Fruit fly (Drosophila melanogaster) whole organism, embryonic: Measurements from ENCODE around the gene ocn.

Source experiments
- Bgb ChIP-seq: fragments of 200-800 bp; sonication (Bioruptor generic); IDR thresholded peaks from 2 replicates; pipeline ENCODE4 v1.3.6; 2022; ENCODE audit warnings: missing biosample characterization, missing genetic modification characterization; ENCODE audit not compliant: partially characterized antibody
- CG10274 ChIP-seq: fragments of 200-800 bp; sonication (Bioruptor generic); optimal IDR thresholded peaks from 3 replicates; lab custom pipeline; 2017; ENCODE audit warnings: missing biosample characterization, mild to moderate bottlenecking, missing genetic modification characterization
- CG11085 ChIP-seq: fragments of 200-800 bp; sonication (Bioruptor generic); IDR thresholded peaks from 2 replicates; pipeline ENCODE4 v1.3.6; 2022; ENCODE audit warnings: missing biosample characterization, missing genetic modification characterization
- CG12155 ChIP-seq: fragments of 200-800 bp; sonication (Bioruptor generic); optimal IDR thresholded peaks from 3 replicates; lab custom pipeline; 2016; ENCODE audit warnings: missing biosample characterization, missing genetic modification characterization
- CG14667 ChIP-seq: fragments of 200-800 bp; sonication (Bioruptor generic); IDR thresholded peaks from 2 replicates; pipeline ENCODE4 v1.3.6; 2022; ENCODE audit warnings: missing biosample characterization, missing genetic modification characterization
- CG15011 ChIP-seq: fragments of 200-800 bp; sonication (Bioruptor generic); optimal IDR thresholded peaks from 3 replicates; lab custom pipeline; 2018; ENCODE audit warnings: missing biosample characterization, mild to moderate bottlenecking, missing genetic modification characterization
- CG15073 ChIP-seq: fragments of 200-800 bp; sonication (Bioruptor generic); optimal IDR thresholded peaks from 2 replicates; lab custom pipeline; 2016; ENCODE audit warnings: missing biosample characterization, missing genetic modification characterization
- CG1529 ChIP-seq: fragments of 200-800 bp; sonication (Bioruptor generic); optimal IDR thresholded peaks from 3 replicates; lab custom pipeline; 2018; ENCODE audit warnings: missing biosample characterization, missing genetic modification characterization
- CG16813 ChIP-seq: fragments of 200-800 bp; sonication (Bioruptor generic); IDR thresholded peaks from 3 replicates; pipeline ENCODE4 v1.3.6; 2022; ENCODE audit warnings: missing biosample characterization, missing genetic modification characterization; ENCODE audit not compliant: partially characterized antibody
- CG16815 ChIP-seq: fragments of 200-800 bp; sonication (Bioruptor generic); optimal IDR thresholded peaks from 3 replicates; lab custom pipeline; 2017; ENCODE audit warnings: missing biosample characterization, mild to moderate bottlenecking, missing genetic modification characterization
- CG17612 ChIP-seq: fragments of 200-800 bp; sonication (Bioruptor generic); IDR thresholded peaks from 2 replicates; pipeline ENCODE4 v1.3.6; 2022; ENCODE audit warnings: missing biosample characterization, missing genetic modification characterization
- CG18599 ChIP-seq: fragments of 200-800 bp; sonication (Bioruptor generic); optimal IDR thresholded peaks from 3 replicates; lab custom pipeline; 2017; ENCODE audit warnings: missing biosample characterization, missing genetic modification characterization, mild to moderate bottlenecking, moderate library complexity, missing genetic modification reagents
- CG2875 ChIP-seq: fragments of 200-800 bp; sonication (Bioruptor generic); optimal IDR thresholded peaks from 2 replicates; lab custom pipeline; 2017; ENCODE audit warnings: missing biosample characterization, mild to moderate bottlenecking, missing genetic modification characterization, missing genetic modification reagents
- CG31365 ChIP-seq: fragments of 200-800 bp; sonication (Bioruptor generic); optimal IDR thresholded peaks from 2 replicates; lab custom pipeline; 2018; ENCODE audit warnings: missing biosample characterization, mild to moderate bottlenecking, missing genetic modification characterization
- CG32532 ChIP-seq: fragments of 200-800 bp; sonication (Bioruptor generic); IDR thresholded peaks from 2 replicates; pipeline ENCODE4 v1.3.6; 2022; ENCODE audit warnings: missing biosample characterization, missing genetic modification characterization
- CG3407 ChIP-seq: fragments of 200-800 bp; sonication (Bioruptor generic); optimal IDR thresholded peaks from 2 replicates; lab custom pipeline; 2018; ENCODE audit warnings: missing biosample characterization, mild to moderate bottlenecking, missing genetic modification characterization
- CG6254 ChIP-seq: fragments of 200-800 bp; sonication (Bioruptor generic); optimal IDR thresholded peaks from 3 replicates; lab custom pipeline; 2017; ENCODE audit warnings: mild to moderate bottlenecking, missing biosample characterization, missing genetic modification reagents, missing genetic modification characterization
- CG7372 ChIP-seq: fragments of 200-800 bp; sonication (Bioruptor generic); IDR thresholded peaks from 2 replicates; pipeline ENCODE4 v1.3.6; 2022; ENCODE audit warnings: missing biosample characterization, missing genetic modification characterization
- CG7928 ChIP-seq: fragments of 200-800 bp; sonication (Bioruptor generic); optimal IDR thresholded peaks from 2 replicates; lab custom pipeline; 2017; ENCODE audit warnings: missing biosample characterization, mild to moderate bottlenecking, missing genetic modification characterization
- CG8290 ChIP-seq, 3 experiments: fragments of 200-800 bp; sonication (Bioruptor generic); optimal IDR thresholded peaks; 2 replicates each; lab custom pipeline; 2016 to 2019; ENCODE audit warnings: missing biosample characterization in 3 of 3, missing genetic modification characterization in 3 of 3, mild to moderate bottlenecking in 2 of 3, moderate library complexity in 1 of 3
- CoRest ChIP-seq: fragments of 200-800 bp; sonication (Bioruptor generic); optimal IDR thresholded peaks from 3 replicates; lab custom pipeline; 2018; ENCODE audit warnings: missing biosample characterization, mild to moderate bottlenecking, missing genetic modification characterization, moderate library complexity
- Dad ChIP-seq: fragments of 200-800 bp; sonication (Bioruptor generic); optimal IDR thresholded peaks from 3 replicates; lab custom pipeline; 2016; ENCODE audit warnings: missing biosample characterization, missing genetic modification characterization
- Dip3 ChIP-seq: fragments of 200-800 bp; sonication (Bioruptor generic); optimal IDR thresholded peaks from 3 replicates; lab custom pipeline; 2016; ENCODE audit warnings: missing biosample characterization, missing genetic modification characterization
- Ets65A ChIP-seq: fragments of 200-800 bp; sonication (Bioruptor generic); peaks from one replicate; lab custom pipeline; 2016; ENCODE audit warnings: missing biosample characterization, missing genetic modification characterization
- H2.0 ChIP-seq: fragments of 200-800 bp; sonication (Bioruptor generic); IDR thresholded peaks from 2 replicates; pipeline ENCODE4 v1.3.6; 2022; ENCODE audit warnings: missing biosample characterization, missing genetic modification characterization
- Hmr ChIP-seq: fragments of 200-800 bp; sonication (Bioruptor generic); optimal IDR thresholded peaks from 3 replicates; lab custom pipeline; 2017; ENCODE audit warnings: mild to moderate bottlenecking, missing biosample characterization, missing genetic modification reagents, missing genetic modification characterization
- Hr39 ChIP-seq: fragments of >200 bp; optimal IDR thresholded peaks from 2 replicates; lab custom pipeline; 2017
- Jarid2 ChIP-seq: fragments of 200-800 bp; sonication (Bioruptor generic); optimal IDR thresholded peaks from 3 replicates; lab custom pipeline; 2017; ENCODE audit warnings: mild to moderate bottlenecking, missing biosample characterization, missing genetic modification reagents, missing genetic modification characterization
- MTF-1 ChIP-seq: fragments of 200-800 bp; sonication (Bioruptor generic); optimal IDR thresholded peaks from 2 replicates; lab custom pipeline; 2018; ENCODE audit warnings: missing biosample characterization, mild to moderate bottlenecking, missing genetic modification characterization, borderline replicate concordance
- Pdp1 ChIP-seq, 2 experiments: fragments of 200-800 bp; sonication (Bioruptor generic); optimal IDR thresholded peaks; 3 replicates each; lab custom pipeline; 2016; ENCODE audit warnings: missing biosample characterization in 2 of 2, missing genetic modification characterization in 2 of 2, mild to moderate bottlenecking in 1 of 2, moderate library complexity in 1 of 2
- Sox100B ChIP-seq: fragments of 200-800 bp; sonication (Bioruptor generic); optimal IDR thresholded peaks from 3 replicates; lab custom pipeline; 2018; ENCODE audit warnings: missing biosample characterization, mild to moderate bottlenecking, missing genetic modification characterization
- TFAM ChIP-seq: fragments of 200-800 bp; sonication (Bioruptor generic); optimal IDR thresholded peaks from 2 replicates; lab custom pipeline; 2017; ENCODE audit warnings: missing biosample characterization, missing genetic modification characterization, inconsistent platforms
- Xbp1 ChIP-seq: fragments of 200-800 bp; sonication (Bioruptor generic); optimal IDR thresholded peaks from 3 replicates; lab custom pipeline; 2016; ENCODE audit warnings: missing biosample characterization, mild to moderate bottlenecking, missing genetic modification characterization
- al ChIP-seq: fragments of 200-800 bp; sonication (Bioruptor generic); IDR thresholded peaks from 2 replicates; pipeline ENCODE4 v1.3.6; 2022; ENCODE audit warnings: missing biosample characterization, missing genetic modification characterization
- bbx ChIP-seq: fragments of 200-800 bp; sonication (Bioruptor generic); IDR thresholded peaks from 2 replicates; pipeline ENCODE4 v1.3.6; 2022; ENCODE audit warnings: missing biosample characterization, missing genetic modification characterization; ENCODE audit not compliant: partially characterized antibody
- corto ChIP-seq: fragments of 200-800 bp; sonication (Bioruptor generic); optimal IDR thresholded peaks from 2 replicates; lab custom pipeline; 2016; ENCODE audit warnings: missing biosample characterization, mild to moderate bottlenecking, missing genetic modification characterization, moderate library complexity
- dmrt99B ChIP-seq: fragments of 200-800 bp; sonication (Bioruptor generic); optimal IDR thresholded peaks from 2 replicates; lab custom pipeline; 2018; ENCODE audit warnings: missing biosample characterization, mild to moderate bottlenecking, missing genetic modification characterization, moderate library complexity
- fd64A ChIP-seq: fragments of 200-800 bp; sonication (Bioruptor generic); optimal IDR thresholded peaks from 3 replicates; lab custom pipeline; 2018; ENCODE audit warnings: missing biosample characterization, mild to moderate bottlenecking, missing genetic modification characterization
- hkb ChIP-seq, 2 experiments: fragments of 200-800 bp in 1 of 2; fragments of >200 bp in 1 of 2; sonication (Bioruptor generic) in 1 of 2; IDR thresholded peaks in 1 of 2; optimal IDR thresholded peaks in 1 of 2; 2 replicates each; pipeline versions ENCODE4 v1.3.6 to Lab custom; 2017 to 2022; ENCODE audit warnings: missing biosample characterization in 1 of 2, missing genetic modification characterization in 1 of 2
- insv ChIP-seq, 2 experiments: fragments of 200-800 bp; sonication (Bioruptor generic); optimal IDR thresholded peaks; 3 replicates each; lab custom pipeline; 2016 to 2018; ENCODE audit warnings: missing biosample characterization in 2 of 2, missing genetic modification characterization in 2 of 2
- ken ChIP-seq: fragments of 200-800 bp; sonication (Bioruptor generic); IDR thresholded peaks from 3 replicates; pipeline ENCODE4 v1.3.6; 2022; ENCODE audit warnings: missing biosample characterization, missing genetic modification characterization
- slp2 ChIP-seq: fragments of 200-800 bp; sonication (Bioruptor generic); optimal IDR thresholded peaks from 2 replicates; lab custom pipeline; 2016; ENCODE audit warnings: missing biosample characterization, missing genetic modification characterization
- tio ChIP-seq: fragments of 200-800 bp; sonication (Bioruptor generic); optimal IDR thresholded peaks from 2 replicates; lab custom pipeline; 2017; ENCODE audit warnings: missing biosample characterization, missing genetic modification characterization, inconsistent platforms
- tna ChIP-seq: fragments of 200-800 bp; sonication (Bioruptor generic); IDR thresholded peaks from 2 replicates; pipeline ENCODE4 v1.3.6; 2022; ENCODE audit warnings: missing biosample characterization, missing genetic modification characterization; ENCODE audit not compliant: partially characterized antibody
- unc-4 ChIP-seq: fragments of 200-800 bp; sonication (Bioruptor generic); IDR thresholded peaks from 2 replicates; pipeline ENCODE4 v1.3.6; 2022; ENCODE audit warnings: missing biosample characterization, missing genetic modification characterization; ENCODE audit not compliant: partially characterized antibody
- yki ChIP-seq: fragments of >200 bp; optimal IDR thresholded peaks from 3 replicates; lab custom pipeline; 2018
- zen ChIP-seq: fragments of 200-800 bp; sonication (Bioruptor generic); optimal IDR thresholded peaks from 3 replicates; lab custom pipeline; 2018; ENCODE audit warnings: missing biosample characterization, mild to moderate bottlenecking, missing genetic modification characterization, moderate library complexity
- zf30C ChIP-seq: fragments of 200-800 bp; sonication (Bioruptor generic); optimal IDR thresholded peaks from 3 replicates; lab custom pipeline; 2018; ENCODE audit warnings: missing biosample characterization, mild to moderate bottlenecking, missing genetic modification characterization

Gene ocn

dm6 chr3R:30043139-30043744 is 5.7 kb upstream of the ocn start, which contains the start of gene Sry-delta (continued):
- TF ChIP-seq CG7372 (GFP tag; lab: Robert Waterston, UW) (peak; percentile 44; the same call in 1 of the 2 replicates), CG3407 (GFP tag; lab: Kevin White, UChicago) (no peak), zf30C (GFP tag; lab: Kevin White, UChicago) (no peak), hkb (optimal IDR thresholded peaks at IDR 0.05; lab: Kevin White, UChicago) (no peak), hkb (GFP tag; IDR thresholded peaks at IDR 0.05; lab: Robert Waterston, UW) (peak; percentile 75), Ets65A (GFP tag; lab: Kevin White, UChicago) (peak; percentile 99), CoRest (tag; lab: Kevin White, UChicago) (peak; percentile 70), CG15011 (GFP tag; lab: Kevin White, UChicago) (no peak), CG10274 (GFP tag; lab: Kevin White, UChicago) (peak; percentile 27), ken (peak; percentile 88), Bgb (GFP tag; lab: Robert Waterston, UW) (peak; percentile 80), unc-4 (GFP tag; lab: Robert Waterston, UW) (peak; percentile 80), MTF-1 (GFP tag; lab: Kevin White, UChicago) (peak; percentile 51), tna (GFP tag; lab: Robert Waterston, UW) (no peak; the same call in 1 of the 2 replicates), CG16813 (GFP tag; lab: Robert Waterston, UW) (peak; percentile 78), insv (GFP tag; optimal IDR thresholded peaks at IDR 0.05; lab: Kevin White, UChicago) (peak in 1 of 2 experiments; percentile 46), Dip3 (GFP tag; lab: Kevin White, UChicago) (peak; percentile 87), al (GFP tag; lab: Robert Waterston, UW) (peak; percentile 80), CG1529 (no peak), dmrt99B (tag; lab: Kevin White, UChicago) (no peak), yki (lab: Kevin White, UChicago) (no peak), CG7928 (GFP tag; lab: Kevin White, UChicago) (peak; percentile 100), bbx (GFP tag; lab: Robert Waterston, UW) (peak; percentile 77), Sox100B (GFP tag; lab: Kevin White, UChicago) (no peak), CG2875 (GFP tag; lab: Kevin White, UChicago) (peak; percentile 13), CG11085 (GFP tag; lab: Robert Waterston, UW) (peak; percentile 84), Hmr (GFP tag; lab: Kevin White, UChicago) (peak; percentile 85), corto (GFP tag; lab: Kevin White, UChicago) (no peak), Pdp1 (GFP tag; optimal IDR thresholded peaks at IDR 0.05; lab: Kevin White, UChicago) (peak; percentile 85 to 96), Xbp1 (GFP tag; lab: Kevin White, UChicago) (peak; percentile 91), CG6254 (peak; percentile 71), Hr39 (lab: Kevin White, UChicago) (no peak), CG16815 (GFP tag; lab: Kevin White, UChicago) (peak; percentile 42), CG15073 (peak; percentile 3), Jarid2 (GFP tag; lab: Kevin White, UChicago) (no peak), CG14667 (GFP tag; lab: Robert Waterston, UW) (peak; percentile 93), TFAM (GFP tag; lab: Kevin White, UChicago) (peak; percentile 13), fd64A (GFP tag; lab: Kevin White, UChicago) (no peak), CG8290 (GFP tag; optimal IDR thresholded peaks at IDR 0.05; lab: Kevin White, UChicago) (peak; percentile 72), CG8290 (tag; optimal IDR thresholded peaks at IDR 0.05; lab: Kevin White, UChicago) (peak in 1 of 2 experiments; percentile 37), H2.0 (peak; percentile 60), zen (peak; percentile 80), slp2 (GFP tag; lab: Kevin White, UChicago) (peak; percentile 77), CG31365 (tag; lab: Kevin White, UChicago) (no peak), CG17612 (no peak; the same call in 1 of the 2 replicates), CG12155 (GFP tag; lab: Kevin White, UChicago) (peak; percentile 81), tio (no peak), CG18599 (no peak), Dad (peak; percentile 91), CG32532 (GFP tag; lab: Robert Waterston, UW) (peak; percentile 88)
